Worm (Caenorhabditis elegans) whole organism, late embryonic: ENCODE results near the gene srx-60.
"Not testable (repeated sequence)": the region's sequence is repeated elsewhere in the genome, so short reads cannot be mapped to it uniquely, and the experiment has no call there.

Experiments used
- C08G9.2 ChIP-seq: sonication (generic microtip); optimal IDR thresholded peaks from 2 replicates; lab custom pipeline; 2016; ENCODE audit warnings: mild to moderate bottlenecking, missing genetic modification characterization, moderate library complexity, missing compliant biosample characterization
- F13H6.1 ChIP-seq: sonication (generic microtip); optimal IDR thresholded peaks from 2 replicates; lab custom pipeline; 2016; ENCODE audit warnings: missing genetic modification characterization, missing compliant biosample characterization
- K09A11.1 ChIP-seq: sonication (generic microtip); optimal IDR thresholded peaks from 2 replicates; lab custom pipeline; 2017; ENCODE audit warnings: antibody characterized with exemption, mild to moderate bottlenecking, missing genetic modification characterization, missing compliant biosample characterization; ENCODE audit not compliant: insufficient read depth
- ama-1 ChIP-seq: fragments of 150-350 bp; optimal IDR thresholded peaks from 2 replicates; lab custom pipeline; 2014
- ceh-19 ChIP-seq: fragments of 200-800 bp; sonication (Bioruptor generic); optimal IDR thresholded peaks from 2 replicates; lab custom pipeline; 2018; ENCODE audit warnings: mild to moderate bottlenecking, missing genetic modification characterization, missing compliant biosample characterization
- ceh-2 ChIP-seq: sonication (generic microtip); optimal IDR thresholded peaks from 2 replicates; lab custom pipeline; 2016; ENCODE audit warnings: missing genotype, missing genetic modification characterization, missing compliant biosample characterization
- ceh-22 ChIP-seq: sonication (generic microtip); optimal IDR thresholded peaks from 2 replicates; lab custom pipeline; 2017; ENCODE audit warnings: missing biosample characterization, missing genetic modification characterization
- ceh-24 ChIP-seq: sonication (generic microtip); optimal IDR thresholded peaks from 2 replicates; lab custom pipeline; 2016; ENCODE audit warnings: mild to moderate bottlenecking, missing genetic modification characterization, missing compliant biosample characterization
- ceh-30 ChIP-seq: fragments of 150-350 bp; optimal IDR thresholded peaks from 2 replicates; lab custom pipeline; 2014; ENCODE audit warnings: missing biosample characterization, missing genetic modification characterization
- ceh-45 ChIP-seq: fragments of 200-800 bp; sonication (Bioruptor generic); IDR thresholded peaks from 2 replicates; pipeline ENCODE4 v1.3.6; 2022; ENCODE audit warnings: missing genetic modification reagents, missing genetic modification characterization, missing compliant biosample characterization
- ceh-48 ChIP-seq: sonication (generic microtip); optimal IDR thresholded peaks from 2 replicates; lab custom pipeline; 2016; ENCODE audit warnings: missing genetic modification characterization, inconsistent platforms, missing compliant biosample characterization
- ceh-9 ChIP-seq: sonication (generic microtip); optimal IDR thresholded peaks from 2 replicates; lab custom pipeline; 2016; ENCODE audit warnings: mild to moderate bottlenecking, missing genetic modification characterization, inconsistent platforms, missing compliant biosample characterization
- che-1 ChIP-seq: sonication (generic microtip); optimal IDR thresholded peaks from 2 replicates; lab custom pipeline; 2016; ENCODE audit warnings: mild to moderate bottlenecking, missing genetic modification characterization, missing compliant biosample characterization
- dmd-4 ChIP-seq: sonication (generic microtip); optimal IDR thresholded peaks from 2 replicates; lab custom pipeline; 2016; ENCODE audit warnings: borderline replicate concordance, missing genetic modification characterization, missing compliant biosample characterization
- dve-1 ChIP-seq: sonication (generic microtip); optimal IDR thresholded peaks from 2 replicates; lab custom pipeline; 2017; ENCODE audit warnings: antibody characterized with exemption, mild to moderate bottlenecking, missing genetic modification characterization, missing compliant biosample characterization
- elt-2 ChIP-seq: sonication (generic microtip); optimal IDR thresholded peaks from 2 replicates; lab custom pipeline; 2016; ENCODE audit warnings: missing genetic modification reagents, missing genetic modification characterization, missing compliant biosample characterization
- elt-4 ChIP-seq: sonication (generic microtip); optimal IDR thresholded peaks from 2 replicates; lab custom pipeline; 2016; ENCODE audit warnings: missing genetic modification characterization, missing compliant biosample characterization
- ets-4 ChIP-seq: sonication (generic microtip); optimal IDR thresholded peaks from 2 replicates; lab custom pipeline; 2016; ENCODE audit warnings: missing genetic modification characterization, missing compliant biosample characterization
- eyg-1 ChIP-seq: sonication (generic microtip); optimal IDR thresholded peaks from 2 replicates; lab custom pipeline; 2016; ENCODE audit warnings: missing genotype, missing genetic modification characterization, missing compliant biosample characterization
- fax-1 ChIP-seq: sonication (generic microtip); optimal IDR thresholded peaks from 2 replicates; lab custom pipeline; 2016; ENCODE audit warnings: missing genotype, missing genetic modification characterization, missing compliant biosample characterization
- fkh-10 ChIP-seq: fragments of 150-350 bp; optimal IDR thresholded peaks from 2 replicates; lab custom pipeline; 2014; ENCODE audit warnings: missing biosample characterization, missing genetic modification reagents, missing genetic modification characterization
- hlh-13 ChIP-seq: fragments of 200-800 bp; sonication (Bioruptor generic); optimal IDR thresholded peaks from 2 replicates; lab custom pipeline; 2018; ENCODE audit warnings: mild to moderate bottlenecking, missing genetic modification characterization, missing compliant biosample characterization
- hlh-15 ChIP-seq: sonication (generic microtip); optimal IDR thresholded peaks from 2 replicates; lab custom pipeline; 2016; ENCODE audit warnings: missing genetic modification characterization, missing compliant biosample characterization
- hlh-30 ChIP-seq: sonication (generic microtip); optimal IDR thresholded peaks from 2 replicates; lab custom pipeline; 2017; ENCODE audit warnings: antibody characterized with exemption, missing genetic modification characterization, missing compliant biosample characterization; ENCODE audit not compliant: insufficient read depth
- hlh-8 ChIP-seq: sonication (generic microtip); optimal IDR thresholded peaks from 2 replicates; lab custom pipeline; 2016; ENCODE audit warnings: missing genotype, missing genetic modification characterization, missing compliant biosample characterization
- lin-11 ChIP-seq: fragments of 200-800 bp; sonication (Bioruptor generic); optimal IDR thresholded peaks from 2 replicates; lab custom pipeline; 2018; ENCODE audit warnings: mild to moderate bottlenecking, missing genetic modification characterization, missing compliant biosample characterization
- nfya-1 ChIP-seq: sonication (generic microtip); optimal IDR thresholded peaks from 2 replicates; lab custom pipeline; 2017; ENCODE audit warnings: missing genetic modification characterization, mild to moderate bottlenecking, missing compliant biosample characterization, antibody characterized with exemption, moderate library complexity
- npax-4 ChIP-seq: sonication (generic microtip); optimal IDR thresholded peaks from 2 replicates; lab custom pipeline; 2016; ENCODE audit warnings: missing genetic modification characterization, missing compliant biosample characterization
- odd-2 ChIP-seq: sonication (generic microtip); optimal IDR thresholded peaks from 2 replicates; lab custom pipeline; 2017; ENCODE audit warnings: antibody characterized with exemption, mild to moderate bottlenecking, missing genetic modification characterization, missing compliant biosample characterization
- pat-9 ChIP-seq: fragments of 200-800 bp; sonication (Bioruptor generic); optimal IDR thresholded peaks from 2 replicates; lab custom pipeline; 2018; ENCODE audit warnings: mild to moderate bottlenecking, missing genetic modification characterization, moderate library complexity, missing compliant biosample characterization
- pha-2 ChIP-seq: sonication (generic microtip); optimal IDR thresholded peaks from 2 replicates; lab custom pipeline; 2017; ENCODE audit warnings: mild to moderate bottlenecking, missing genetic modification characterization, missing compliant biosample characterization
- pqm-1 ChIP-seq: sonication (generic microtip); optimal IDR thresholded peaks from 2 replicates; lab custom pipeline; 2016; ENCODE audit warnings: missing genetic modification characterization, missing compliant biosample characterization
- pros-1 ChIP-seq: fragments of 150-350 bp; optimal IDR thresholded peaks from 2 replicates; lab custom pipeline; 2014; ENCODE audit warnings: missing biosample characterization, missing genetic modification reagents, missing genetic modification characterization
- sox-2 ChIP-seq: fragments of 200-800 bp; sonication (Bioruptor generic); IDR thresholded peaks from 2 replicates; pipeline ENCODE4 v1.3.6; 2022; ENCODE audit warnings: missing genetic modification reagents, missing genetic modification characterization, missing compliant biosample characterization
- tbx-2 ChIP-seq: sonication (generic microtip); optimal IDR thresholded peaks from 2 replicates; lab custom pipeline; 2016; ENCODE audit warnings: missing genetic modification characterization, missing compliant biosample characterization
- tbx-7 ChIP-seq: sonication (generic microtip); optimal IDR thresholded peaks from 2 replicates; lab custom pipeline; 2016; ENCODE audit warnings: missing genotype, missing genetic modification characterization, missing compliant biosample characterization
- unc-86 ChIP-seq: sonication (generic microtip); optimal IDR thresholded peaks from 2 replicates; lab custom pipeline; 2016; ENCODE audit warnings: missing genetic modification characterization, missing compliant biosample characterization
- zip-5 ChIP-seq: sonication (generic microtip); optimal IDR thresholded peaks from 2 replicates; lab custom pipeline; 2016; ENCODE audit warnings: missing genetic modification characterization, missing compliant biosample characterization
- ztf-16 ChIP-seq: sonication (generic microtip); optimal IDR thresholded peaks from 2 replicates; lab custom pipeline; 2017; ENCODE audit warnings: missing genetic modification characterization, missing compliant biosample characterization

Gene srx-60

ce11 chrV:7439807-7440206 lies 39.1 kb downstream of the srx-60 start, which contains the start of gene try-13:
TSS of gene try-13 (plus strand) at chrV:7440107.
- TF ChIP-seq F13H6.1 (no peak), fkh-10 (GFP tag; lab: Kevin White, UChicago) (no peak), tbx-7 (tag; lab: Kevin White, UChicago) (no peak), hlh-13 (GFP tag; lab: Kevin White, UChicago) (no peak), ceh-2 (tag; lab: Kevin White, UChicago) (no peak), ceh-9 (tag; lab: Kevin White, UChicago) (no peak), hlh-15 (tag; lab: Kevin White, UChicago) (no peak), ets-4 (tag; lab: Kevin White, UChicago) (no peak), odd-2 (tag; lab: Kevin White, UChicago) (no peak), ceh-48 (tag; lab: Kevin White, UChicago) (no peak), ceh-24 (tag; lab: Kevin White, UChicago) (no peak), che-1 (tag; lab: Kevin White, UChicago) (no peak), ama-1 (lab: Kevin White, UChicago) (no peak), nfya-1 (tag; lab: Kevin White, UChicago) (no peak)

ce11 chrV:7443480-7443879 lies 42.8 kb downstream of the srx-60 start:
- peak; percentile 60; the same call in 1 of the 2 replicates for TF ChIP-seq ceh-45 (GFP tag; lab: Robert Waterston, UW)

- TF ChIP-seq eyg-1 (tag; lab: Kevin White, UChicago); sox-2 (GFP tag; lab: Robert Waterston, UW); ceh-30 (tag; lab: Kevin White, UChicago): not testable (repeated sequence)
Observed at ce11 chrV:7444331-7444730, 43.6 kb downstream of the srx-60 start, which contains the start of gene nhr-141. TSS of gene nhr-141 (plus strand) at chrV:7444661.

- no peak for TF ChIP-seq F13H6.1
- no peak for TF ChIP-seq ceh-48 (tag; lab: Kevin White, UChicago)
- TF ChIP-seq fax-1 (tag; lab: Kevin White, UChicago): no peak
- TF ChIP-seq nfya-1 (tag; lab: Kevin White, UChicago): no peak
- TF ChIP-seq zip-5 (tag; lab: Kevin White, UChicago): no peak
- no peak for TF ChIP-seq npax-4 (tag; lab: Kevin White, UChicago)
- TF ChIP-seq ceh-9 (tag; lab: Kevin White, UChicago): no peak
- TF ChIP-seq ceh-22 (tag; lab: Kevin White, UChicago): no peak
- no peak for TF ChIP-seq ztf-16 (tag; lab: Kevin White, UChicago)
- TF ChIP-seq unc-86: no peak
Observed at ce11 chrV:7446965-7447364, 46.3 kb downstream of the srx-60 start, which contains the start of gene F25E5.5. TSS of gene F25E5.5 (plus strand) at chrV:7447265.

- TF ChIP-seq odd-2 (tag; lab: Kevin White, UChicago): no peak
- TF ChIP-seq pat-9: no peak
- no peak for TF ChIP-seq ceh-19 (GFP tag; lab: Kevin White, UChicago)
- TF ChIP-seq dmd-4 (tag; lab: Kevin White, UChicago): no peak
- no peak for TF ChIP-seq tbx-2 (tag; lab: Kevin White, UChicago)
- no peak for TF ChIP-seq tbx-7 (tag; lab: Kevin White, UChicago)
- TF ChIP-seq ceh-30 (tag; lab: Kevin White, UChicago): no peak
- no peak for TF ChIP-seq lin-11 (tag; lab: Kevin White, UChicago)
- TF ChIP-seq elt-2 (tag; lab: Kevin White, UChicago): no peak
- TF ChIP-seq pqm-1 (tag; lab: Kevin White, UChicago): no peak
- TF ChIP-seq hlh-8: no peak
- no peak for TF ChIP-seq pha-2 (tag; lab: Kevin White, UChicago)
- no peak for TF ChIP-seq hlh-30 (tag; lab: Kevin White, UChicago)
- TF ChIP-seq pros-1 (tag; lab: Kevin White, UChicago): no peak
- no peak for TF ChIP-seq C08G9.2
- no peak for TF ChIP-seq elt-4 (tag; lab: Kevin White, UChicago)
- TF ChIP-seq dve-1 (tag; lab: Kevin White, UChicago): no peak
- TF ChIP-seq K09A11.1: no peak
Observed at ce11 chrV:7449303-7449827, 48.7 kb downstream of the srx-60 start, which contains the start of gene try-12. TSS of gene try-12 (plus strand) at chrV:7449353.
